Worm (Caenorhabditis elegans) whole organism, late embryonic: Measurements from ENCODE around the gene spin-3.

ENCODE experiments used
- Y22D7AL.16 ChIP-seq: sonication (generic microtip); optimal IDR thresholded peaks from 2 replicates; lab custom pipeline; 2016; ENCODE audit warnings: missing genetic modification characterization, missing compliant biosample characterization
- ceh-6 ChIP-seq: fragments of 200-800 bp; sonication (Bioruptor generic); optimal IDR thresholded peaks from 2 replicates; lab custom pipeline; 2018; ENCODE audit warnings: mild to moderate bottlenecking, missing genetic modification characterization, missing compliant biosample characterization
- dmd-4 ChIP-seq: sonication (generic microtip); optimal IDR thresholded peaks from 2 replicates; lab custom pipeline; 2016; ENCODE audit warnings: borderline replicate concordance, missing genetic modification characterization, missing compliant biosample characterization
- elt-2 ChIP-seq: sonication (generic microtip); optimal IDR thresholded peaks from 2 replicates; lab custom pipeline; 2016; ENCODE audit warnings: missing genetic modification reagents, missing genetic modification characterization, missing compliant biosample characterization
- ets-4 ChIP-seq: sonication (generic microtip); optimal IDR thresholded peaks from 2 replicates; lab custom pipeline; 2016; ENCODE audit warnings: missing genetic modification characterization, missing compliant biosample characterization
- hlh-8 ChIP-seq: sonication (generic microtip); optimal IDR thresholded peaks from 2 replicates; lab custom pipeline; 2016; ENCODE audit warnings: missing genotype, missing genetic modification characterization, missing compliant biosample characterization
- madf-2 ChIP-seq: sonication (generic microtip); optimal IDR thresholded peaks from 2 replicates; lab custom pipeline; 2017; ENCODE audit warnings: missing genetic modification characterization, missing compliant biosample characterization
- nfya-1 ChIP-seq: sonication (generic microtip); optimal IDR thresholded peaks from 2 replicates; lab custom pipeline; 2017; ENCODE audit warnings: missing genetic modification characterization, mild to moderate bottlenecking, missing compliant biosample characterization, antibody characterized with exemption, moderate library complexity
- nhr-11 ChIP-seq: fragments of 150-350 bp; optimal IDR thresholded peaks from 2 replicates; lab custom pipeline; 2014; ENCODE audit warnings: missing biosample characterization, missing genetic modification characterization
- pha-4 ChIP-seq: fragments of 150-350 bp; optimal IDR thresholded peaks from 2 replicates; lab custom pipeline; 2018; ENCODE audit warnings: missing biosample characterization, missing genetic modification reagents, missing genetic modification characterization
- pqm-1 ChIP-seq: sonication (generic microtip); optimal IDR thresholded peaks from 2 replicates; lab custom pipeline; 2016; ENCODE audit warnings: missing genetic modification characterization, missing compliant biosample characterization
- sdc-2 ChIP-seq: sonication (generic microtip); optimal IDR thresholded peaks from 2 replicates; lab custom pipeline; 2016; ENCODE audit warnings: missing genotype, missing genetic modification characterization, missing compliant biosample characterization

DNA sequence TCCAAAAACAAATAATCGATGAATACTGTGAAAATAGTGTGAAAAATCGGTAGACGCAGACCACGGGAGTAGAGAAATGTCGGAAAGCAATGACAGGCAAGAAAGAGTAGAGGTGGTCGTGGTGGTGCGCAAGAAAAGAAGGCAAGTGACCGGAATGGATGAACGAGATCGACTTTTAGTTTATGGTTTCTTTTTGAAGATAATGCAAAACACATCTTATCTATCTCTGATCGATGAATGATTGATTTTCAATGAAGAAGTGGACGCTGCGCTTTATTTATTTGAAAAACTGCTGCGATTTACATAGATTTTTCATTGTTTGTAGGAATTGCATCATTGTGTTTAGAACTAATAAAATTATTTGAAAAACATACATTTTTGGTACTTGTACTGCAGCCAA is 10.1 kb upstream of the spin-3 start:
- TF ChIP-seq nhr-11 (tag; lab: Kevin White, UChicago) = no peak
- TF ChIP-seq nfya-1 = no peak
- no peak for TF ChIP-seq ets-4 (tag; lab: Kevin White, UChicago)
- TF ChIP-seq elt-2 (tag; lab: Kevin White, UChicago) = no peak
- no peak for TF ChIP-seq dmd-4 (tag; lab: Kevin White, UChicago)
- no peak for TF ChIP-seq Y22D7AL.16 (tag; lab: Kevin White, UChicago)
- no peak for TF ChIP-seq ceh-6
- no peak for TF ChIP-seq pha-4 (tag; lab: Kevin White, UChicago)
- no peak for TF ChIP-seq madf-2 (tag; lab: Kevin White, UChicago)
- TF ChIP-seq sdc-2 (tag; lab: Kevin White, UChicago) = no peak
- TF ChIP-seq pqm-1 (tag; lab: Kevin White, UChicago) = no peak
- no peak for TF ChIP-seq hlh-8 (tag; lab: Kevin White, UChicago)
